Worm (Caenorhabditis elegans) whole organism, midembryonic: ENCODE data around the gene col-169.

Source experiments
- flt-1 ChIP-seq: fragments of 200-800 bp; sonication (Bioruptor generic); IDR thresholded peaks from 2 replicates; pipeline ENCODE4 v1.3.6; 2022; ENCODE audit warnings: missing genetic modification characterization, missing compliant biosample characterization
- tab-1 ChIP-seq: fragments of 200-800 bp; sonication (Bioruptor generic); IDR thresholded peaks from 2 replicates; pipeline ENCODE4 v1.3.6; 2022; ENCODE audit warnings: missing genetic modification characterization, missing compliant biosample characterization

ce11 chrX:6311391-6311790 is 17.6 kb upstream of the col-169 start, which contains the start of gene npr-38:
- TF ChIP-seq tab-1 (GFP tag; lab: Robert Waterston, UW) (no peak), flt-1 (no peak)
